Fruit fly (Drosophila melanogaster): ENCODE data around the gene Obp18a.

Gene Obp18a

dm6 chrX:19179696-19180255 is 44.1 kb upstream of the Obp18a start, which contains the start of the genes CG7556 and CG7453 (continued):
- TF ChIP-seq tll (GFP tag; optimal IDR thresholded peaks at IDR 0.05), result no peak
- no peak for TF ChIP-seq CG42726 (GFP tag; IDR thresholded peaks at IDR 0.05; ENCODE audit: partially characterized antibody)
- no peak for TF ChIP-seq pros (GFP tag; optimal IDR thresholded peaks at IDR 0.05)
- TF ChIP-seq Ptx1 (GFP tag; IDR thresholded peaks at IDR 0.05), result peak; percentile 73
- TF ChIP-seq Dip3 (GFP tag; optimal IDR thresholded peaks at IDR 0.05), result peak; percentile 77
- peak; percentile 92 for TF ChIP-seq CG7556 (GFP tag; optimal IDR thresholded peaks at IDR 0.05)
- no peak for TF ChIP-seq CG7987 (GFP tag; optimal IDR thresholded peaks at IDR 0.05)
- TF ChIP-seq CG12104 (GFP tag; optimal IDR thresholded peaks at IDR 0.05), result peak; percentile 61
- no peak for TF ChIP-seq CG11696 (GFP tag; IDR thresholded peaks at IDR 0.05)
- TF ChIP-seq lilli (GFP tag; optimal IDR thresholded peaks at IDR 0.05), result peak; percentile 87
- TF ChIP-seq Nf-YB (GFP tag; optimal IDR thresholded peaks at IDR 0.05), result peak; percentile 51
- peak; percentile 29 for TF ChIP-seq CG2875 (GFP tag; optimal IDR thresholded peaks at IDR 0.05)
- TF ChIP-seq CG14050 (GFP tag; IDR thresholded peaks at IDR 0.05), result no peak; the same call in 2 of the 3 replicates
- peak; percentile 68 for TF ChIP-seq CG15601 (tag; optimal IDR thresholded peaks at IDR 0.05)
- TF ChIP-seq lab (GFP tag; optimal IDR thresholded peaks at IDR 0.05), result peak; percentile 74
- peak; percentile 7 for TF ChIP-seq schlank (tag; optimal IDR thresholded peaks at IDR 0.05)
- TF ChIP-seq wdn (GFP tag; IDR thresholded peaks at IDR 0.05), result 0 out of 2 replicates have a peak, but pooled peaks have one; percentile 17
- peak; percentile 78 for TF ChIP-seq slp2 (GFP tag; optimal IDR thresholded peaks at IDR 0.05)
- TF ChIP-seq eyg (GFP tag; optimal IDR thresholded peaks at IDR 0.05), result peak; percentile 19
- peak; percentile 27; the same call in 1 of the 3 replicates for TF ChIP-seq B-H1 (GFP tag; IDR thresholded peaks at IDR 0.05)
- TF ChIP-seq cwo (GFP tag; optimal IDR thresholded peaks at IDR 0.05), result peak; percentile 54
- TF ChIP-seq Optix (GFP tag; IDR thresholded peaks at IDR 0.05), result no peak
- TF ChIP-seq CG14860 (GFP tag; IDR thresholded peaks at IDR 0.05; ENCODE audit: partially characterized antibody), result no peak
- no peak for TF ChIP-seq kah (GFP tag; optimal IDR thresholded peaks at IDR 0.05)
- TF ChIP-seq vfl (GFP tag; optimal IDR thresholded peaks at IDR 0.05), result peak; percentile 53
- no peak; the same call in 2 of the 3 replicates for TF ChIP-seq CG11456 (GFP tag; IDR thresholded peaks at IDR 0.05)
- TF ChIP-seq CG6791 (GFP tag; IDR thresholded peaks at IDR 0.05; ENCODE audit: partially characterized antibody), result no peak
- 0 out of 2 replicates have a peak, but pooled peaks have one; percentile 27 for TF ChIP-seq CG17328 (GFP tag; IDR thresholded peaks at IDR 0.05)
- peak; percentile 10 for TF ChIP-seq wek (GFP tag; optimal IDR thresholded peaks at IDR 0.05)
- peak; percentile 96 for TF ChIP-seq sens (GFP tag)
- TF ChIP-seq run (tag; optimal IDR thresholded peaks at IDR 0.05), result no peak
- TF ChIP-seq caup (GFP tag; optimal IDR thresholded peaks at IDR 0.05; ENCODE audit: severe bottlenecking), result peak; percentile 42
- peak; percentile 56 for TF ChIP-seq BEAF-32 (GFP tag; optimal IDR thresholded peaks at IDR 0.05)
- TF ChIP-seq Jarid2 (GFP tag; optimal IDR thresholded peaks at IDR 0.05), result peak; percentile 45
- peak; percentile 84 for TF ChIP-seq Xbp1 (GFP tag; optimal IDR thresholded peaks at IDR 0.05)
- no peak for TF ChIP-seq prd (optimal IDR thresholded peaks at IDR 0.05)
- peak; percentile 71 for TF ChIP-seq prd (GFP tag; IDR thresholded peaks at IDR 0.05)
- no peak for TF ChIP-seq TFAM (GFP tag; optimal IDR thresholded peaks at IDR 0.05)
- TF ChIP-seq esg (GFP tag; conservative IDR thresholded peaks at IDR 0.05), result peak; percentile 68
- peak; percentile 77 for TF ChIP-seq Pdp1 (GFP tag; optimal IDR thresholded peaks at IDR 0.05)
- TF ChIP-seq CG10959 (GFP tag; IDR thresholded peaks at IDR 0.05), result no peak
- no peak for TF ChIP-seq CG7745 (tag; optimal IDR thresholded peaks at IDR 0.05)
- TF ChIP-seq CG43689 (GFP tag; IDR thresholded peaks at IDR 0.05), result no peak
- TF ChIP-seq CG2678 (tag; optimal IDR thresholded peaks at IDR 0.05), result peak; percentile 79
- peak; percentile 41 for TF ChIP-seq CG12744 (GFP tag; optimal IDR thresholded peaks at IDR 0.05)
- TF ChIP-seq so (GFP tag; IDR thresholded peaks at IDR 0.05), result 0 out of 3 replicates have a peak, but pooled peaks have one; percentile 29
- peak; percentile 66 for TF ChIP-seq CG10979 (tag; optimal IDR thresholded peaks at IDR 0.05)
- TF ChIP-seq Trl (optimal IDR thresholded peaks at IDR 0.05), result no peak
- peak; percentile 62 for TF ChIP-seq Trl (GFP tag; optimal IDR thresholded peaks at IDR 0.05)
